Fruit fly (Drosophila melanogaster): ENCODE measurements around the gene GstD3.

GstD3 gene

dm6 chr3R:12356044-12356443, 16.8 kb upstream of the GstD3 start, which contains the start of gene MBD-R2 (continued):
- TF ChIP-seq knrl (GFP tag; IDR thresholded peaks at IDR 0.05; ENCODE audit: partially characterized antibody) = peak; percentile 78
- no peak for TF ChIP-seq CG17912 (GFP tag; optimal IDR thresholded peaks at IDR 0.05)
- no peak for TF ChIP-seq CG8290 (GFP tag; optimal IDR thresholded peaks at IDR 0.05)
- no peak for TF ChIP-seq CG8290 (tag; optimal IDR thresholded peaks at IDR 0.05)
- TF ChIP-seq Trl (optimal IDR thresholded peaks at IDR 0.05) = no peak
- TF ChIP-seq Trl (GFP tag; optimal IDR thresholded peaks at IDR 0.05) = no peak
- no peak for TF ChIP-seq nau (GFP tag; optimal IDR thresholded peaks at IDR 0.05)
- TF ChIP-seq sima (GFP tag; optimal IDR thresholded peaks at IDR 0.05) = no peak
- TF ChIP-seq HLH3B (GFP tag; IDR thresholded peaks at IDR 0.05) = no peak
- no peak for TF ChIP-seq pum (GFP tag; optimal IDR thresholded peaks at IDR 0.05)
- no peak for TF ChIP-seq disco-r (GFP tag; optimal IDR thresholded peaks at IDR 0.05)
- no peak for TF ChIP-seq Side (GFP tag; optimal IDR thresholded peaks at IDR 0.05)
- 0 out of 3 replicates have a peak, but pooled peaks have one; percentile 48 for TF ChIP-seq mld (GFP tag; IDR thresholded peaks at IDR 0.05; ENCODE audit: partially characterized antibody)
- TF ChIP-seq CG5245 (GFP tag; optimal IDR thresholded peaks at IDR 0.05) = no peak
- no peak for TF ChIP-seq al (GFP tag; IDR thresholded peaks at IDR 0.05)
- no peak for TF ChIP-seq CG1647 (GFP tag; optimal IDR thresholded peaks at IDR 0.05)
- TF ChIP-seq CG9609 (GFP tag; optimal IDR thresholded peaks at IDR 0.05) = no peak
- TF ChIP-seq insv (GFP tag; optimal IDR thresholded peaks at IDR 0.05) = no peak
- no peak for TF ChIP-seq CG12071 (GFP tag; optimal IDR thresholded peaks at IDR 0.05)
- TF ChIP-seq pho (GFP tag; optimal IDR thresholded peaks at IDR 0.05) = no peak
- TF ChIP-seq H2.0 (GFP tag; IDR thresholded peaks at IDR 0.05) = no peak
- no peak for TF ChIP-seq CG6272 (GFP tag; IDR thresholded peaks at IDR 0.05)
- peak; percentile 82 for TF ChIP-seq BEAF-32 (GFP tag; optimal IDR thresholded peaks at IDR 0.05)
- no peak for TF ChIP-seq tx (GFP tag; optimal IDR thresholded peaks at IDR 0.05)
- no peak for TF ChIP-seq CG12155 (GFP tag; optimal IDR thresholded peaks at IDR 0.05)
- TF ChIP-seq CG7745 (tag; optimal IDR thresholded peaks at IDR 0.05) = no peak
- no peak for TF ChIP-seq CG10274 (GFP tag; optimal IDR thresholded peaks at IDR 0.05)
- no peak for TF ChIP-seq CG9876 (GFP tag; optimal IDR thresholded peaks at IDR 0.05)
- TF ChIP-seq CG8944 (GFP tag; optimal IDR thresholded peaks at IDR 0.05) = no peak
- peak; percentile 37; the same call in 2 of the 3 replicates for TF ChIP-seq HLH4C (GFP tag; IDR thresholded peaks at IDR 0.05; ENCODE audit: partially characterized antibody)
- TF ChIP-seq CG10366 (GFP tag; IDR thresholded peaks at IDR 0.05) = no peak
- TF ChIP-seq yki (optimal IDR thresholded peaks at IDR 0.05) = no peak
- TF ChIP-seq MESR4 (GFP tag; optimal IDR thresholded peaks at IDR 0.05) = peak; percentile 96
- TF ChIP-seq Gsc (GFP tag; IDR thresholded peaks at IDR 0.05) = no peak
- TF ChIP-seq fd96Cb (tag; optimal IDR thresholded peaks at IDR 0.05) = no peak
- no peak; the same call in none of the 2 replicates for TF ChIP-seq ato (GFP tag; IDR thresholded peaks at IDR 0.05; ENCODE audit: partially characterized antibody)
- no peak for TF ChIP-seq BtbVII (GFP tag; optimal IDR thresholded peaks at IDR 0.05)
- no peak for TF ChIP-seq Poxn (GFP tag; IDR thresholded peaks at IDR 0.05)
- no peak for TF ChIP-seq CG8478 (optimal IDR thresholded peaks at IDR 0.05)
- no peak for TF ChIP-seq sim (GFP tag; IDR thresholded peaks at IDR 0.05)
- peak; percentile 56; the same call in 2 of the 3 replicates for TF ChIP-seq Doc3 (GFP tag; IDR thresholded peaks at IDR 0.05; ENCODE audit: partially characterized antibody)
- no peak for TF ChIP-seq lola (GFP tag; optimal IDR thresholded peaks at IDR 0.05)
- no peak for TF ChIP-seq Hmx (GFP tag; optimal IDR thresholded peaks at IDR 0.05)
- no peak for TF ChIP-seq B-H2 (GFP tag; optimal IDR thresholded peaks at IDR 0.05)
- TF ChIP-seq CG18599 (GFP tag; optimal IDR thresholded peaks at IDR 0.05) = no peak
- no peak for TF ChIP-seq otp (GFP tag; IDR thresholded peaks at IDR 0.05)
- no peak for TF ChIP-seq CG5953 (GFP tag; IDR thresholded peaks at IDR 0.05)
- TF ChIP-seq pzg (GFP tag; optimal IDR thresholded peaks at IDR 0.05) = peak; percentile 67
- TF ChIP-seq CG6813 (GFP tag; optimal IDR thresholded peaks at IDR 0.05) = no peak
- TF ChIP-seq Vsx1 (GFP tag; optimal IDR thresholded peaks at IDR 0.05) = no peak
- TF ChIP-seq CG18262 (tag; optimal IDR thresholded peaks at IDR 0.05) = no peak
- TF ChIP-seq btn (GFP tag; optimal IDR thresholded peaks at IDR 0.05) = no peak
- peak; percentile 89 for TF ChIP-seq crol (GFP tag; IDR thresholded peaks at IDR 0.05)
